Worm (Caenorhabditis elegans): ENCODE measurements around the gene gex-2.

gex-2 gene

ce11 chrIV:584039-584438 is 11.5 kb downstream of the gex-2 start:
- TF ChIP-seq unc-120 (tag; optimal IDR thresholded peaks at IDR 0.05; ENCODE audit: poor library complexity, severe bottlenecking) (no peak), flh-1 (GFP tag; optimal IDR thresholded peaks at IDR 0.05) (no peak), ceh-83 (GFP tag; optimal IDR thresholded peaks at IDR 0.05) (no peak), unc-39 (tag; optimal IDR thresholded peaks at IDR 0.05) (no peak), ham-2 (GFP tag; optimal IDR thresholded peaks at IDR 0.05) (no peak), nhr-2 (tag; optimal IDR thresholded peaks at IDR 0.05) (no peak), cnd-1 (tag; optimal IDR thresholded peaks at IDR 0.05) (no peak), bed-3 (GFP tag; optimal IDR thresholded peaks at IDR 0.05) (no peak), nhr-237 (tag; optimal IDR thresholded peaks at IDR 0.05) (no peak), lin-13 (tag; optimal IDR thresholded peaks at IDR 0.05) (no peak), unc-62 (GFP tag; optimal IDR thresholded peaks at IDR 0.05) (no peak), tbx-8 (GFP tag; optimal IDR thresholded peaks at IDR 0.05) (no peak), ztf-11 (tag; optimal IDR thresholded peaks at IDR 0.05) (no peak)

DNA sequence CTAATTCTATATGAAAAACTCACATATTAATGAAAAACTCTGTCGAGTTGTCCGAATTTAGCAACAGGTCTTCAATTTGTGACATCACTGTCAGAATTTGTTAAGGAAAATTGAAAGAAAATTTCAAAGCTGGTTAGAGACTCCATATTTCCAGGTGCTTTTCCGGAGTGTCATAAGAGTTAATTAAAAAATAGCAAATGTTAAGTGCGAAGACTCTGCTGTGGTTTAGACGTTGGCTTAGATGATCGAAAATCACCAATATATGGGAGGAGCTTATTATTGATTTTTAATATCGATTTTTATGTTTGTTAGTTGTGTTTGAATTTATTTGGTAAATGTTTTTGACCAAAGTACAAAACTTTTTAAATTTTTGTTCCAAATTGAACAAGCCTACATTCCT is 15.2 kb downstream of the gex-2 start, which contains the start of gene C18H7.12:
Gene C18H7.12, minus strand, starts transcription at position 101 of the 400 bp plus-strand sequence.
- TF ChIP-seq M03D4.4 (tag; optimal IDR thresholded peaks at IDR 0.05): no peak
- TF ChIP-seq tbx-8 (GFP tag; optimal IDR thresholded peaks at IDR 0.05): no peak
- no peak for TF ChIP-seq unc-62 (GFP tag; optimal IDR thresholded peaks at IDR 0.05)
- no peak for TF ChIP-seq zip-8 (tag; optimal IDR thresholded peaks at IDR 0.05)
- TF ChIP-seq sptf-1 (tag; optimal IDR thresholded peaks at IDR 0.05): no peak
- TF ChIP-seq elt-3 (tag; optimal IDR thresholded peaks at IDR 0.05): no peak

DNA sequence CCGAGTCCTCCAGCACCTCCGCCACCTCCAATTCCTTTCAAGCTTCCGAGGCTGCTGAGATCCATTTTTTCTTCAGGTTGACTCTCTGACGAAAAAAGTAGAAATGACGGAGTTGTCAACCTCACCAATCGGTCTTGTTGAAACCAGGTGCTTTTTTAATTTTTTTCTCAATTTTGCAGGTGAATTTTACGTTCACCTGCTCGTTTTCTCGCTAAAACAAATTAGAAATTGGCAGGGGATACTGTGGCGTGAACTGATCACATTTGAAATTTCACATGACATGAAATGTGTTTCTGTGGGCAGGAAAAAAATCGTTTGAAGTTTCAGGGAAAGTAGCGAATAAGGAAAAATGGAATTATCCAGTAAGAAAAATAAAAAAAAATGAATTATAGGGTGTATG is 19.8 kb downstream of the gex-2 start, which contains the start of gene C18H7.6:
Gene C18H7.6, minus strand, starts transcription at position 104 of the 400 bp plus-strand sequence.
- TF ChIP-seq ceh-43 (GFP tag; optimal IDR thresholded peaks at IDR 0.05): no peak
- TF ChIP-seq elt-3 (tag; optimal IDR thresholded peaks at IDR 0.05): no peak

DNA sequence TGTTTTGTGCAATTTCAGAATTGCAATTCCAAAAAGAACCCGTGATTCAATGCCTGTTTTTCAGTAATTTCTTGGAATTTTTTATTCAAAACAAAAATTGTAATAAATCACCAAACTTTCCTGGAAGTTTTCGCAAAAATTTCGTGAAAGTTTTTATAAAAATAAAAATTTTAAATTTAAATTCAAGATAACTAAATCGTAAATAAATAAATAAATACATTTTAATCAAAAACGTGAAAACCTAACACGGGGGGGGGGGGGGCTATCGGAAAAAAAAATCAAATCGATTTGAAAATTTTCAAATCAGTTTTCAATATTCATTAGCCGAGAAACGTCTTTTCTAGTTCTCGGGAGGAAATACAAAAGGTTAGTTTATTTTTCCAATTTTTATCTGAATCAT is 20.5 kb downstream of the gex-2 start, which contains the start of gene C18H7.4:
Gene C18H7.4, plus strand, starts transcription at position 301 of the 400 bp plus-strand sequence.
- TF ChIP-seq cnd-1 (tag; optimal IDR thresholded peaks at IDR 0.05) (no peak), elt-3 (tag; optimal IDR thresholded peaks at IDR 0.05) (no peak), sem-2 (GFP tag; optimal IDR thresholded peaks at IDR 0.05) (no peak), hlh-1 (tag; optimal IDR thresholded peaks at IDR 0.05) (no peak), tbx-8 (GFP tag; optimal IDR thresholded peaks at IDR 0.05) (no peak), flh-1 (GFP tag; optimal IDR thresholded peaks at IDR 0.05) (no peak), mls-2 (tag; optimal IDR thresholded peaks at IDR 0.05) (no peak), nhr-2 (tag; optimal IDR thresholded peaks at IDR 0.05) (no peak), ceh-83 (GFP tag; optimal IDR thresholded peaks at IDR 0.05) (no peak), ceh-39 (tag; optimal IDR thresholded peaks at IDR 0.05) (no peak), elt-1 (tag; optimal IDR thresholded peaks at IDR 0.05; ENCODE audit: borderline replicate concordance, insufficient read depth) (no peak), lin-32 (GFP tag; optimal IDR thresholded peaks at IDR 0.05) (no peak), drap-1 (GFP tag; optimal IDR thresholded peaks at IDR 0.05) (no peak), nhr-12 (tag; optimal IDR thresholded peaks at IDR 0.05) (no peak), ces-1 (GFP tag; optimal IDR thresholded peaks at IDR 0.05) (no peak), zip-8 (tag; optimal IDR thresholded peaks at IDR 0.05) (no peak), blmp-1 (tag; optimal IDR thresholded peaks at IDR 0.05) (no peak), ztf-11 (tag; optimal IDR thresholded peaks at IDR 0.05) (no peak)

DNA sequence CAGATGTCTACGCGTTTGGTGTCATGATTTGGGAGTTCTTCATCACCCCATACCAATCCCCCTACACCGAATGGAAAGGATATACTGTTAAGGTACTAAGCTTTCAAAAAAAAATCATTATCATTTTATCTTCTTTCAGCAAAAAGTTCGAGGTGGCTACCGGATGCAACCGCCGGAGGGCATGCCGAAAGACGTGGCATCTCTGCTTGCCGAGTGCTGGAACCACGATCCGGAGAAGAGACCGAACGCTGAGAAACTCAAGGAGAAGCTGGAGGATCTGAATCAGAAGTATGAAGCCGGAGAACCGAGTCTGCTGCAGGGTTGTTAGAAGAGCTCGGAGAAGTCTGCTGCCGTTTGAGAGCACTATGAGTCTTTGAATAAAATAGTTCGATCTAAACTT is 22.3 kb downstream of the gex-2 start:
- TF ChIP-seq ceh-43 (GFP tag; optimal IDR thresholded peaks at IDR 0.05) (no peak), blmp-1 (tag; optimal IDR thresholded peaks at IDR 0.05) (no peak), flh-1 (GFP tag; optimal IDR thresholded peaks at IDR 0.05) (no peak), drap-1 (GFP tag; optimal IDR thresholded peaks at IDR 0.05) (no peak), hlh-1 (tag; optimal IDR thresholded peaks at IDR 0.05) (no peak), lsy-2 (tag; optimal IDR thresholded peaks at IDR 0.05) (no peak), nhr-12 (tag; optimal IDR thresholded peaks at IDR 0.05) (no peak), elt-1 (tag; optimal IDR thresholded peaks at IDR 0.05; ENCODE audit: borderline replicate concordance, insufficient read depth) (no peak)

All from whole organism, mixed stage, embryonic.